Worm (Caenorhabditis elegans): ENCODE data around the gene C03B8.3.
"Not testable (repeated sequence)": the region's sequence is repeated elsewhere in the genome, so short reads cannot be mapped to it uniquely, and the experiment has no call there.

The C03B8.3 gene

DNA sequence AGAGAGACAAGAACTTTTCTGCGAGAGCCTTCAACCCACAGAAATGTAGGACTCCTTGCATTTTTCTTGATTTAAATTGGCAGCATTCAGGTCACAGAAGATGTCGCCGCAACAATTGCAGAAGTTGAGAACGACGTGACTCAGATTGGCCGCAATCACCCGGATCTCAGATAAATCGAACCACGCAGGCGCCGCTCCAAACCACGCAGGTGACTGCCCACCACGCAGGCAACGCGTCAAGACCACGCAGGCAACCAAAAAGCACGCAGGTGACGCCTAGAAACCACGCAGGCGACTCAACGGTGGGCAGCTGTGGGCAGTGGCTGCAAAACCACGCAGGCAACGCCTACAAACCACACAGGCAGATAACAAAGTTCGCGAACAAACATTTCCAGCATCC lies 41.7 kb upstream of the C03B8.3 start:
- TF ChIP-seq egl-43 (GFP tag; IDR thresholded peaks at IDR 0.05) (0 out of 2 replicates have a peak, but pooled peaks have one; percentile 62), set-16 (GFP tag; IDR thresholded peaks at IDR 0.05) (peak; percentile 62; the same call in 1 of the 2 replicates)

DNA sequence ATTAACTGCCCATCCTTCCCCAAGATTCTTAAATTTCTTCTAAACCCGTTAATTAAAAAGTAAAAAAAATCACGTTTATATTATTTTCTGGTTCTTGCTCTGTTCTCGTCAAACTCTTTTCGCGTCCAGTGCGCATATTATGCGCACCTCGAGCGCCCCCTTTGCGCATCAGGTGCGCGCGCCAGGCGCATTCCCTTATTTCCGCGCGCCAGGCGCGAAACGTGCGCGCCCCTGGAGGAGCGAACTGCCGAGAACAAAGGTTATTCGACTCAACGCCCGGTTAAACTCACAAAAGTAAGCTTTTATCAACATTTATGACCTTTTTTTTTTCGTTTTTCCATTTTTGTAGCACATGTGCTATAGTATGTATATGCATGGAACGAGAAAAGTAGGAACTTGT lies 39.7 kb upstream of the C03B8.3 start:
- TF ChIP-seq aha-1 (tag) (peak; percentile 17), hlh-30 (tag; optimal IDR thresholded peaks at IDR 0.05; ENCODE audit: insufficient read depth) (no peak), set-16 (GFP tag; IDR thresholded peaks at IDR 0.05) (peak; percentile 83), F26F4.8 (GFP tag; conservative IDR thresholded peaks at IDR 0.05) (0 out of 2 replicates have a peak, but pooled peaks have one; percentile 44)

DNA sequence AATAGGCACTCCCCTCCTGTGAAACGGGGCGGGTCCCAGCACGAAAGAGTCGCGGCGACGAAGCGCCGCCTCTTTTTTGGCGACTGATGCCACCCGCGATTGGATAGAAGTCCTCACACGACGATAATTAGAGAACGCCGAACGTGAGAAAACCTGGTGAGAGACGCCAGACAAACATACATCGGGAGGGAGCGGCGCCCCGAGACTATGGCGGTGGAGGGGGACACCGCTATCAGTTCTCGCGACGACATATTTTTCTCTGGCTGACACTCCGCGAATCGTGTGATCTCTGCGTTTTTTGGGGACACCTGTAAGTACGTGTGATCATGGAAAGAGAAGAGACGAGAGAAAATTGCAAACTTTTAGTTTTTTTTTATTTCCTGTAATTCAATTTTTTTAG lies 35.3 kb upstream of the C03B8.3 start:
- TF ChIP-seq pha-4 (GFP tag; IDR thresholded peaks at IDR 0.05) (0 out of 2 replicates have a peak, but pooled peaks have one; percentile 9), nhr-28 (tag; optimal IDR thresholded peaks at IDR 0.05) (peak; percentile 20), lin-1 (GFP tag; IDR thresholded peaks at IDR 0.05) (0 out of 2 replicates have a peak, but pooled peaks have one; percentile 10), php-3 (GFP tag; IDR thresholded peaks at IDR 0.05) (peak; percentile 62), set-16 (GFP tag; IDR thresholded peaks at IDR 0.05) (peak; percentile 72), T26A8.4 (GFP tag; IDR thresholded peaks at IDR 0.05) (peak; percentile 41; the same call in 1 of the 2 replicates), egl-43 (GFP tag; IDR thresholded peaks at IDR 0.05) (0 out of 2 replicates have a peak, but pooled peaks have one; percentile 21), tra-1 (GFP tag; IDR thresholded peaks at IDR 0.05) (peak; percentile 69), hlh-30 (tag; optimal IDR thresholded peaks at IDR 0.05; ENCODE audit: insufficient read depth) (peak; percentile 13), hlh-11 (tag; optimal IDR thresholded peaks at IDR 0.05) (peak; percentile 25), dmd-6 (GFP tag; IDR thresholded peaks at IDR 0.05) (peak; percentile 41; the same call in 1 of the 2 replicates), hmg-1.1 (GFP tag; IDR thresholded peaks at IDR 0.05) (peak; percentile 56; the same call in 1 of the 2 replicates), ceh-20 (GFP tag; IDR thresholded peaks at IDR 0.05) (0 out of 2 replicates have a peak, but pooled peaks have one; percentile 11)
- TF ChIP-seq pha-4 (tag; optimal IDR thresholded peaks at IDR 0.05), result not testable (repeated sequence)

DNA sequence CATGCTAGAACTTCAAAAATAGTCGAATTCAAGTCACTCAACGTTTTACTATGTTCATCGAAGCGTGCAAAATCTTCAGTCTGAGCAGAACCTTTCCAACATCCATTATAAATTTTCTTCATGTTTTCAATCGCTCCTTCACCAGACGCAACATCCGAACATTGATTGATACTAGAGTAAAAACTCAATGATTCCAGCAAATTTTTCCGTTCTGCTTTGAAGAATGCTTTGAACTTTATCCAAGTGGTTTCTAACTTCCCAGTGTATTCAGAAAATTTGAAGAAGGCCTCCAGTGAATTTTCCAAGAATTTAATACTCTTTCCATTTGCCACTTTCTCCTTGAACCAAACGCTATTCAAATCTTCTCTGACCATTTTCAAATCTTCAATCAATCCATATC lies 19.8 kb upstream of the C03B8.3 start:
- TF ChIP-seq attf-4 (tag; optimal IDR thresholded peaks at IDR 0.05), result no peak
- TF ChIP-seq hlh-30 (tag; optimal IDR thresholded peaks at IDR 0.05; ENCODE audit: insufficient read depth), result no peak
- no peak for TF ChIP-seq ZK546.5 (tag; optimal IDR thresholded peaks at IDR 0.05)
- TF ChIP-seq unc-62 (GFP tag; optimal IDR thresholded peaks at IDR 0.05 in 1 of 2), result peak in 1 of 2 experiments; percentile 92
- TF ChIP-seq unc-62 (tag; optimal IDR thresholded peaks at IDR 0.05), result no peak
- TF ChIP-seq daf-8 (GFP tag; IDR thresholded peaks at IDR 0.05), result no peak

DNA sequence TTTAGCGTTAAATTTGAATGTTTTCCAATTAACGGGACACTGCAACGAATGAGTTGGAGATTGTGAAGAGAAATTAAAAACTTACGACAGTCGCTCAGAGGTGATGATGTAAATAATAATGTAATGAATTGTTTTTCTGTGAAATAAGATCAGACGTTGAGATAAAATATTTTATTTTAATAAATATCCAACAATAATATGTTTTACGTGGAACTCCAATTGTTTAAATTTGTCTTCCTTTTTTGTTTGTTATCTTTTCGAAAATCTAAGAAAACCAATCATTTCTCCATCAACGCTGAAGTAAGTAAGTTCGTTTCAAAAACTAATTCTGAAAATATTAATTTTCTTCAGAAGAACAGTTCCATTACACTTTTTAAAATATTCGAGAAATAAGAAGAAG lies 17.8 kb upstream of the C03B8.3 start, which contains the start of gene C18H2.5:
Gene C18H2.5, minus strand, starts transcription at position 101 of the 400 bp plus-strand sequence.
- no peak for TF ChIP-seq tag-97 (GFP tag; IDR thresholded peaks at IDR 0.05)
- no peak for TF ChIP-seq mdt-29 (GFP tag; IDR thresholded peaks at IDR 0.05)
- TF ChIP-seq ztf-7 (tag; optimal IDR thresholded peaks at IDR 0.05), result no peak
- TF ChIP-seq hmg-1.1 (GFP tag; IDR thresholded peaks at IDR 0.05), result no peak
- TF ChIP-seq nhr-11 (tag; optimal IDR thresholded peaks at IDR 0.05), result no peak
- TF ChIP-seq lin-38 (GFP tag; IDR thresholded peaks at IDR 0.05), result no peak
- TF ChIP-seq ztf-11 (tag; optimal IDR thresholded peaks at IDR 0.05), result no peak
- no peak for TF ChIP-seq Y5F2A.4 (GFP tag; optimal IDR thresholded peaks at IDR 0.05)
- no peak for TF ChIP-seq madf-9 (GFP tag; conservative IDR thresholded peaks at IDR 0.05)
- TF ChIP-seq ceh-20 (GFP tag; IDR thresholded peaks at IDR 0.05), result no peak
- no peak for TF ChIP-seq nhr-10 (tag; optimal IDR thresholded peaks at IDR 0.05)
- no peak for TF ChIP-seq nhr-6 (tag; optimal IDR thresholded peaks at IDR 0.05)
- TF ChIP-seq mep-1 (tag; optimal IDR thresholded peaks at IDR 0.05), result no peak
- TF ChIP-seq nhr-28 (tag; optimal IDR thresholded peaks at IDR 0.05), result no peak

DNA sequence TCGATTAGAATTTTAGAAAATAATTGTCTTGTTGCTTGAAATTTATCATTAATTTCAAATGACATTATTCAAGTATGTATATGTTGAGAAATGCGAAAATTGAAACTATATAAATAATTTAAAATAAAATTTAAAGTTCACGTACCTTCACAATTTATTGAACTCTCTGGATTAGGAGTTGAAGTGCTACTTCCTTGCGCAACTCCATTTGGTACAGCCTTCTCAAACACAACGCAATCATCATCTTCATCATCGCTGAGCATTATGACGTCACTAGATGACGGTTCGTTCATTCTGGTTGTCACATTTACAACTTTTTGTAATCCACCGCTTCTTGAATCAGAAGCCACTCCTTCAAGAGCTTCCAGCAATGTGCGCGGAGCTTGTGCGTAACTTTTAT lies 8.6 kb upstream of the C03B8.3 start:
- TF ChIP-seq aha-1 (tag), result peak; percentile 47
- TF ChIP-seq ceh-82 (tag; optimal IDR thresholded peaks at IDR 0.05), result no peak
